Worm (Caenorhabditis elegans): ENCODE measurements around the gene T22F3.8.

T22F3.8 gene

DNA sequence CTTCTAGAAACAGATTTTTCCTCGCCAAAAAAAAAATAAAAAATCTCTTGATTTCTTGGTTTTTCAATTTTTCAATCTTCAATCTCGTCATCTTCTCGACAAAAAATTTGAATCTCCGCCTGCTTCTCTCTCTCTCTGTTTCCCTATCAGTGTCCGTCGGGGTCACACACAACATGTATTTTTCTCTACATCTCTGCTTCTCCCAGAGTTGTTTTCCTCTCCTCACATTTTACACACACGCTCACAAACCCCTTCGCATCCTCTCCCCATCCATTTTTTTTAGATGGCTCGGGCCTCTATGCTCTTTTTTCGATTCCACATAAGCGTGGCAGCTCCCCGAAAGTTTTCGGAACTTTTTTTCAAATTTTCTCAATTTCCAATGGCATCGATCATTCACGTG, 25.4 kb downstream of the T22F3.8 start (continued):
- TF ChIP-seq pha-4 (tag; optimal IDR thresholded peaks at IDR 0.05) (no peak), lag-1 (GFP tag; IDR thresholded peaks at IDR 0.05) (no peak), nhr-120 (GFP tag; IDR thresholded peaks at IDR 0.05) (no peak), cebp-1 (GFP tag; IDR thresholded peaks at IDR 0.05) (no peak), cebp-1 (tag; optimal IDR thresholded peaks at IDR 0.05) (peak; percentile 45), F22D6.2 (tag; optimal IDR thresholded peaks at IDR 0.05) (no peak), repo-1 (tag; optimal IDR thresholded peaks at IDR 0.05) (no peak), ama-1 (optimal IDR thresholded peaks at IDR 0.05) (peak; percentile 49), ama-1 (GFP tag; optimal IDR thresholded peaks at IDR 0.05) (no peak)

DNA sequence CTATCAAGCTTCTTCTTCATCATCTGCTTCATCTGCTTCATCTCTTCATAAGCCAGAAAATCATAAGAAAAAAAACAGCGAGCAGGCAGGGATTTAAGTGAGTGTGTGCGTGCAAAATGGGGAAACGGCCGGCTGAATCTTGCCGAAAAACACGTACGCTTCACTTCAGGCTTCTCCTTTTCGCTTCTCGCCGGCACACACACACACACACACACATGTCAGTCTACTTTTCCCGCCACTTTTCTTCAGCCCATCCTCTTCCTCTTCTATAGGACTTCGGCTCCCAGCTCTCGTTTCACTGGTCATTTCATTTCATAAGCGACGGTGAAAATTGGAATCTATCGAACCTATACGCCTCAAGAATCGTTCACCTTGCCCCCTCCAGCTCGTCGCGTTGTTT, 26.0 kb downstream of the T22F3.8 start:
- 0 out of 2 replicates have a peak, but pooled peaks have one; percentile 12 for TF ChIP-seq lin-26 (GFP tag; IDR thresholded peaks at IDR 0.05)
- TF ChIP-seq madf-10 (tag; optimal IDR thresholded peaks at IDR 0.05): no peak
- TF ChIP-seq zfh-2 (GFP tag; conservative IDR thresholded peaks at IDR 0.05): peak; percentile 50; the same call in 1 of the 2 replicates

DNA sequence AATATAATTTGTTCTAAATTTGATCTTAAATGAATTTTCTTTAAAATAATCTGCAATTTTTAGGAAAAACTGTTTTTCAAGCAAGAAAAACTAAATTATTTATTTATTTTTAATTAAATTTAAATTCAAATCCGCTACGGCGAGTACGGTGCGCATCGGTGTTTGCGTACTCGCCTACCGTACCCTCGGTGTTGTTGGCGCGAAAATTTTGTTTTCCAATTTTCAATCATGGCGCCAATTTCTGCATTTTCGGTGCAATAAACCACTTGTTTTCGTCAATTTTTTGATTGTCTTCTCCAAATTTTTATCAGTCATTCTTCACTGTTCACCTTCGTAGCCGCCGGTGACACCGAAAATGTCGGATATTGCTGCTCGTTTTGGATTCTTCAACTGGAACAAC, 26.4 kb downstream of the T22F3.8 start, which contains the start of gene pygl-1:
TSS of gene pygl-1 (plus strand) at position 211 of the 400 bp plus-strand sequence.
- no peak for TF ChIP-seq madf-10 (tag; optimal IDR thresholded peaks at IDR 0.05)
- no peak for TF ChIP-seq dpff-1 (tag; optimal IDR thresholded peaks at IDR 0.05)
- no peak for TF ChIP-seq nfya-1 (tag; optimal IDR thresholded peaks at IDR 0.05; ENCODE audit: borderline replicate concordance, insufficient read depth)
- TF ChIP-seq mxl-1 (tag; optimal IDR thresholded peaks at IDR 0.05): no peak
- TF ChIP-seq cebp-1 (GFP tag; IDR thresholded peaks at IDR 0.05): no peak
- no peak for TF ChIP-seq cebp-1 (tag; optimal IDR thresholded peaks at IDR 0.05)
- peak; percentile 57 for TF ChIP-seq him-1 (tag; optimal IDR thresholded peaks at IDR 0.05)
- no peak for TF ChIP-seq K12H6.12 (tag; optimal IDR thresholded peaks at IDR 0.05)
- TF ChIP-seq ekl-4 (GFP tag; IDR thresholded peaks at IDR 0.05): peak; percentile 62; the same call in 1 of the 2 replicates
- TF ChIP-seq snpc-1.1 (tag; optimal IDR thresholded peaks at IDR 0.05; ENCODE audit: insufficient read depth): peak; percentile 63
- TF ChIP-seq nfya-2 (GFP tag; IDR thresholded peaks at IDR 0.05): no peak
- no peak for TF ChIP-seq zim-3 (tag; optimal IDR thresholded peaks at IDR 0.05)
- peak; percentile 95 for TF ChIP-seq Y95B8A.8 (GFP tag; IDR thresholded peaks at IDR 0.05)
- peak; percentile 85 for TF ChIP-seq C17E4.6 (GFP tag; IDR thresholded peaks at IDR 0.05)
- no peak for TF ChIP-seq F37B4.10 (GFP tag; IDR thresholded peaks at IDR 0.05)
- no peak for TF ChIP-seq attf-5 (GFP tag; optimal IDR thresholded peaks at IDR 0.05)
- peak; percentile 94 for TF ChIP-seq dpl-1 (GFP tag; optimal IDR thresholded peaks at IDR 0.05)
- no peak for TF ChIP-seq egl-18 (GFP tag; IDR thresholded peaks at IDR 0.05)
- peak; percentile 99 for TF ChIP-seq D2030.7 (GFP tag; IDR thresholded peaks at IDR 0.05)
- peak; percentile 96 for TF ChIP-seq B0019.2 (GFP tag; conservative IDR thresholded peaks at IDR 0.05)
- no peak for TF ChIP-seq C06A6.2 (GFP tag; conservative IDR thresholded peaks at IDR 0.05)
- no peak for TF ChIP-seq nfyb-1 (GFP tag; IDR thresholded peaks at IDR 0.05)
- TF ChIP-seq nhr-80 (tag; optimal IDR thresholded peaks at IDR 0.05): no peak
- TF ChIP-seq lin-26 (GFP tag; IDR thresholded peaks at IDR 0.05): no peak
- TF ChIP-seq attf-3 (GFP tag; conservative IDR thresholded peaks at IDR 0.05): peak; percentile 84
- no peak for TF ChIP-seq ccch-3 (GFP tag; optimal IDR thresholded peaks at IDR 0.05)
- TF ChIP-seq B0336.3 (GFP tag; IDR thresholded peaks at IDR 0.05): peak; percentile 84
- TF ChIP-seq let-607 (tag; optimal IDR thresholded peaks at IDR 0.05): no peak
- peak; percentile 36; the same call in 1 of the 2 replicates for TF ChIP-seq aptf-2 (GFP tag; conservative IDR thresholded peaks at IDR 0.05)
- peak; percentile 64 for TF ChIP-seq Y53G8AR.9 (GFP tag; conservative IDR thresholded peaks at IDR 0.05)
- TF ChIP-seq cebp-2 (GFP tag; IDR thresholded peaks at IDR 0.05): no peak
- TF ChIP-seq bed-2 (GFP tag; IDR thresholded peaks at IDR 0.05): 0 out of 2 replicates have a peak, but pooled peaks have one; percentile 33
- no peak for TF ChIP-seq ceh-27 (GFP tag; optimal IDR thresholded peaks at IDR 0.05)
- no peak for TF ChIP-seq sea-2 (GFP tag; IDR thresholded peaks at IDR 0.05)
- no peak for TF ChIP-seq pha-4 (tag; optimal IDR thresholded peaks at IDR 0.05)
- TF ChIP-seq ztf-6 (GFP tag; IDR thresholded peaks at IDR 0.05): no peak
- no peak for TF ChIP-seq chd-7 (tag; optimal IDR thresholded peaks at IDR 0.05)
- peak; percentile 97 for TF ChIP-seq xnd-1 (tag; optimal IDR thresholded peaks at IDR 0.05)
- TF ChIP-seq ztf-25 (GFP tag; IDR thresholded peaks at IDR 0.05): no peak

All from whole organism, young adult.